Worm (Caenorhabditis elegans) whole organism, L1 larva: ENCODE data around the gene T05A7.3.

Experiments
- elt-2 ChIP-seq: sonication (generic microtip); optimal IDR thresholded peaks from 2 replicates; lab custom pipeline; 2016; ENCODE audit warnings: missing genetic modification characterization, mild to moderate bottlenecking, inconsistent platforms, missing compliant biosample characterization, missing genetic modification reagents
- fos-1 ChIP-seq: fragments of 150-350 bp; optimal IDR thresholded peaks from 2 replicates; lab custom pipeline; 2014; ENCODE audit warnings: missing biosample characterization, missing genetic modification characterization
- lin-35 ChIP-seq, 2 experiments: fragments of 150-350 bp; optimal IDR thresholded peaks; 2 replicates each; lab custom pipeline; 2014; ENCODE audit warnings: missing biosample characterization in 2 of 2, missing genetic modification characterization in 2 of 2, missing genetic modification reagents in 2 of 2
- nhr-237 ChIP-seq: fragments of 150-350 bp; optimal IDR thresholded peaks from 2 replicates; lab custom pipeline; 2014; ENCODE audit warnings: missing biosample characterization, missing genetic modification characterization
- nhr-28 ChIP-seq: fragments of 150-350 bp; optimal IDR thresholded peaks from 2 replicates; lab custom pipeline; 2014; ENCODE audit warnings: missing biosample characterization, missing genetic modification characterization
- snu-23 ChIP-seq: sonication (generic microtip); optimal IDR thresholded peaks from 2 replicates; lab custom pipeline; 2016; ENCODE audit warnings: missing genetic modification characterization, missing compliant biosample characterization
- swsn-7 ChIP-seq: sonication (generic microtip); optimal IDR thresholded peaks from 2 replicates; lab custom pipeline; 2016; ENCODE audit warnings: missing genetic modification characterization, missing compliant biosample characterization
- unc-62 ChIP-seq: fragments of 150-350 bp; optimal IDR thresholded peaks from 2 replicates; lab custom pipeline; 2014; ENCODE audit warnings: missing biosample characterization, missing genetic modification reagents, missing genetic modification characterization
- zag-1 ChIP-seq: fragments of 150-350 bp; optimal IDR thresholded peaks from 2 replicates; lab custom pipeline; 2014; ENCODE audit warnings: missing biosample characterization, missing genetic modification characterization
- zip-4 ChIP-seq: fragments of 200-800 bp; sonication (Bioruptor generic); optimal IDR thresholded peaks from 2 replicates; lab custom pipeline; 2018; ENCODE audit warnings: mild to moderate bottlenecking, missing genetic modification characterization, moderate library complexity, missing compliant biosample characterization
- ztf-4 ChIP-seq: fragments of 150-350 bp; optimal IDR thresholded peaks from 2 replicates; lab custom pipeline; 2014; ENCODE audit warnings: missing biosample characterization, missing genetic modification characterization

DNA sequence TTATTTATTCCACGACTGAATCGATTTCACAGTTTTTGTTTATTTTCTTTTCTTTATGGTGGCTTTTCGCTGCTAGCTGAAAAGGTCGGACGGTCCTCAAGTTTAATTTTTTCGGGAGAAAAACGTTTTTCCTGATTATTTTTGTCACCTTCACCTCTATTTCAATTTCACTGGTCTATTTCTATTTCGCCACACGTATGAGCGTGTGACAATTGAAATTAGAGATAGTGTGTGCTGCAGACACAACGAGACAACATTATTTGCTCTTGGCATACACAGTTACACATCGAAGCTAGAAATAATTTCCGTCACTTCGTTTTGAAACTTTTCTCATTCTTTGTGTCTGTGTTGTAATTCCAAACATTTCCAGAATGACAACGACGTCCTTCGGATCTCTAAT is 40.1 kb downstream of the T05A7.3 start, which contains the start of gene F41C3.8:
- no peak for TF ChIP-seq snu-23
- TF ChIP-seq swsn-7: no peak
- no peak for TF ChIP-seq unc-62
- TF ChIP-seq nhr-237 (tag; lab: Kevin White, UChicago): no peak
- no peak for TF ChIP-seq zag-1 (tag; lab: Kevin White, UChicago)
- no peak for TF ChIP-seq ztf-4
- no peak for TF ChIP-seq fos-1 (tag; lab: Kevin White, UChicago)
- no peak for TF ChIP-seq zip-4
- no peak for TF ChIP-seq nhr-28 (tag; lab: Kevin White, UChicago)
- TF ChIP-seq elt-2 (tag; lab: Kevin White, UChicago): peak; percentile 33
- peak in 1 of 2 experiments; percentile 21 for TF ChIP-seq lin-35 (GFP tag; optimal IDR thresholded peaks at IDR 0.05; lab: Kevin White, UChicago)
